Fruit fly (Drosophila melanogaster): ENCODE measurements around the gene CG12985.
A peak's percentile ranks its signal among the peaks of the same experiment; 100 is the strongest.

CG12985 gene

DNA sequence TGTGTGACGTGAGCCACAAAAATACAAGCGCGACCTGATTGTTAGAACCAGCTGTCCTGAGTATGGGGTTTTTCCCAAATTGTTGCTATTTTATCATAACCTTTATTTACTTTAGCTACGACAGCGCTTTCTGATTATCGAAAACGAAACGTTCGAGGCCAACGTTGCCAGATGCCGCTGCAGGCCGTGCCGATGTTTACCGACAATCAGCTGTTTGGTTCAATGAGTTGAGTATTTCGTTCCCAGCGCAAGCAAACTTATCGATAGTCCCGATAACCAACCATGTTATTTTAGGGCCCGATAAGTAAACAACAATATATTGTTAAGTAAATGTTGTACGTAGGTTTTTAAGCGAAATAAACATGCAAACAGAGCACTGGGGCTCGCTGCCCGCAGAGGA lies 33.3 kb upstream of the CG12985 start, which contains the start of the genes CG15814 and Spt7 (continued):
- TF ChIP-seq Ravus (GFP tag; IDR thresholded peaks at IDR 0.05) (no peak), CG11696 (GFP tag; IDR thresholded peaks at IDR 0.05) (no peak), tgo (GFP tag; IDR thresholded peaks at IDR 0.05) (no peak), Hsf (GFP tag; optimal IDR thresholded peaks at IDR 0.05) (peak; percentile 15), sob (GFP tag; IDR thresholded peaks at IDR 0.05) (peak; percentile 54), CG17328 (GFP tag; IDR thresholded peaks at IDR 0.05) (no peak), CG3995 (GFP tag; optimal IDR thresholded peaks at IDR 0.05) (peak; percentile 61), seq (GFP tag; IDR thresholded peaks at IDR 0.05) (no peak), PHDP (tag; optimal IDR thresholded peaks at IDR 0.05) (peak; percentile 33), CG8290 (GFP tag; optimal IDR thresholded peaks at IDR 0.05) (peak; percentile 22), CG8290 (tag; optimal IDR thresholded peaks at IDR 0.05) (no peak), lov (optimal IDR thresholded peaks at IDR 0.05) (no peak), lov (GFP tag; IDR thresholded peaks at IDR 0.05) (no peak), MESR4 (GFP tag; optimal IDR thresholded peaks at IDR 0.05) (peak; percentile 62), fru (optimal IDR thresholded peaks at IDR 0.05) (no peak), ERR (GFP tag; optimal IDR thresholded peaks at IDR 0.05) (peak; percentile 13), chn (GFP tag; optimal IDR thresholded peaks at IDR 0.05) (peak; percentile 23), sqz (GFP tag; optimal IDR thresholded peaks at IDR 0.05) (no peak), CG6813 (GFP tag; optimal IDR thresholded peaks at IDR 0.05) (no peak), dimm (GFP tag; IDR thresholded peaks at IDR 0.05) (no peak), hth (optimal IDR thresholded peaks at IDR 0.05) (no peak), tup (GFP tag; optimal IDR thresholded peaks at IDR 0.05) (no peak), CG6854 (GFP tag; optimal IDR thresholded peaks at IDR 0.05) (peak; percentile 1), CG10431 (GFP tag; optimal IDR thresholded peaks at IDR 0.05) (no peak), CG6683 (GFP tag; optimal IDR thresholded peaks at IDR 0.05) (peak; percentile 31), CG30020 (tag; optimal IDR thresholded peaks at IDR 0.05) (peak; percentile 32), CG7786 (GFP tag; optimal IDR thresholded peaks at IDR 0.05) (peak; percentile 40), CG3847 (GFP tag; IDR thresholded peaks at IDR 0.05) (peak; percentile 48), sens-2 (GFP tag; IDR thresholded peaks at IDR 0.05) (no peak), CG6689 (GFP tag; IDR thresholded peaks at IDR 0.05) (no peak), GATAe (GFP tag; conservative IDR thresholded peaks at IDR 0.05) (no peak), Nf-YA (GFP tag; IDR thresholded peaks at IDR 0.05) (no peak), her (GFP tag; optimal IDR thresholded peaks at IDR 0.05) (peak; percentile 53), Nf-YC (tag; optimal IDR thresholded peaks at IDR 0.05) (peak; percentile 33), Med (GFP tag) (peak; percentile 94), zfh1 (GFP tag; IDR thresholded peaks at IDR 0.05) (peak; percentile 52; the same call in 1 of the 3 replicates), slbo (GFP tag; IDR thresholded peaks at IDR 0.05) (0 out of 2 replicates have a peak, but pooled peaks have one; percentile 12), kah (GFP tag; optimal IDR thresholded peaks at IDR 0.05) (no peak), sisA (GFP tag; IDR thresholded peaks at IDR 0.05) (no peak), hb (GFP tag; IDR thresholded peaks at IDR 0.05; ENCODE audit: partially characterized antibody) (peak; percentile 66; the same call in 2 of the 3 replicates), CG11085 (GFP tag; IDR thresholded peaks at IDR 0.05) (no peak), CG14050 (GFP tag; IDR thresholded peaks at IDR 0.05) (no peak), Tbp (GFP tag; optimal IDR thresholded peaks at IDR 0.05) (no peak), gsb-n (tag; optimal IDR thresholded peaks at IDR 0.05) (no peak), CG15601 (tag; optimal IDR thresholded peaks at IDR 0.05) (peak; percentile 40), Sry-δ (GFP tag; optimal IDR thresholded peaks at IDR 0.05) (peak; percentile 84), ash1 (GFP tag; optimal IDR thresholded peaks at IDR 0.05) (no peak), Bdp1 (GFP tag; optimal IDR thresholded peaks at IDR 0.05) (no peak), Dp (GFP tag; optimal IDR thresholded peaks at IDR 0.05) (peak; percentile 54), lola (GFP tag; optimal IDR thresholded peaks at IDR 0.05) (no peak), CG15696 (tag; optimal IDR thresholded peaks at IDR 0.05) (peak; percentile 41), rib (GFP tag; IDR thresholded peaks at IDR 0.05) (no peak), bcd (GFP tag; optimal IDR thresholded peaks at IDR 0.05) (peak; percentile 35), CG4282 (GFP tag; optimal IDR thresholded peaks at IDR 0.05) (peak; percentile 31)

Measured in whole organism, embryonic.